Worm (Caenorhabditis elegans) whole organism, L4 larva: ENCODE data around the gene mdt-28.
A peak's percentile ranks its signal among the peaks of the same experiment; 100 is the strongest.

Source experiments
- F37D6.2 ChIP-seq: sonication (generic microtip); optimal IDR thresholded peaks from 2 replicates; lab custom pipeline; 2016; ENCODE audit warnings: mild to moderate bottlenecking, missing genetic modification characterization, missing compliant biosample characterization
- F49E8.2 ChIP-seq: sonication (generic microtip); optimal IDR thresholded peaks from 2 replicates; lab custom pipeline; 2016; ENCODE audit warnings: missing compliant biosample characterization, mild to moderate bottlenecking, missing genetic modification characterization, borderline replicate concordance
- T26A8.4 ChIP-seq: fragments of 200-800 bp; sonication (Bioruptor generic); IDR thresholded peaks from 2 replicates; pipeline ENCODE4 v1.3.6; 2022; ENCODE audit warnings: missing genetic modification characterization, missing compliant biosample characterization
- Y105C5A.15 ChIP-seq: fragments of 200-800 bp; sonication (Bioruptor generic); IDR thresholded peaks from 2 replicates; pipeline ENCODE4 v1.3.6; 2022; ENCODE audit warnings: missing genetic modification characterization, missing compliant biosample characterization
- Y48G9A.11 ChIP-seq: fragments of 200-800 bp; sonication (Bioruptor generic); IDR thresholded peaks from 2 replicates; pipeline ENCODE4 v1.3.6; 2022; ENCODE audit warnings: missing genetic modification reagents, missing genetic modification characterization, missing compliant biosample characterization
- Y75B8A.6 ChIP-seq: fragments of 200-800 bp; sonication (Bioruptor generic); IDR thresholded peaks from 2 replicates; pipeline ENCODE4 v1.3.6; 2022; ENCODE audit warnings: missing genetic modification reagents, missing genetic modification characterization, missing compliant biosample characterization
- aly-2 ChIP-seq: sonication (generic microtip); optimal IDR thresholded peaks from 2 replicates; lab custom pipeline; 2018; ENCODE audit warnings: missing biosample characterization, missing genetic modification characterization
- ama-1 ChIP-seq: fragments of 150-350 bp; optimal IDR thresholded peaks from 2 replicates; lab custom pipeline; 2014; ENCODE audit warnings: inconsistent platforms, mixed read lengths
- arid-1 ChIP-seq: fragments of 200-800 bp; sonication (Bioruptor generic); conservative IDR thresholded peaks from 2 replicates; pipeline ENCODE4 v1.3.6; 2022; ENCODE audit warnings: missing genetic modification reagents, missing genetic modification characterization, missing compliant biosample characterization
- attf-4 ChIP-seq: sonication (generic microtip); optimal IDR thresholded peaks from 3 replicates; lab custom pipeline; 2017; ENCODE audit warnings: missing biosample characterization, missing genetic modification characterization
- ceh-20 ChIP-seq: fragments of 200-800 bp; sonication (Bioruptor generic); IDR thresholded peaks from 2 replicates; pipeline ENCODE4 v1.3.6; 2022; ENCODE audit warnings: missing genetic modification reagents, missing genetic modification characterization, missing compliant biosample characterization
- ceh-44 ChIP-seq: fragments of 200-800 bp; sonication (Bioruptor generic); IDR thresholded peaks from 2 replicates; pipeline ENCODE4 v1.3.6; 2022; ENCODE audit warnings: missing genetic modification reagents, missing genetic modification characterization, missing compliant biosample characterization
- ceh-62 ChIP-seq: sonication (generic microtip); optimal IDR thresholded peaks from 2 replicates; lab custom pipeline; 2017; ENCODE audit warnings: missing biosample characterization, missing genetic modification characterization
- daf-12 ChIP-seq: fragments of 150-350 bp; optimal IDR thresholded peaks from 2 replicates; lab custom pipeline; 2014; ENCODE audit warnings: missing biosample characterization, missing genetic modification reagents, missing genetic modification characterization
- daf-16 ChIP-seq, 3 experiments: sonication (generic microtip); optimal IDR thresholded peaks; 2 replicates each; lab custom pipeline; 2016 to 2017; ENCODE audit warnings: missing genetic modification characterization in 3 of 3, missing genetic modification reagents in 3 of 3, mild to moderate bottlenecking in 2 of 3, missing compliant biosample characterization in 2 of 3, missing biosample characterization in 1 of 3, moderate library complexity in 1 of 3
- daf-19 ChIP-seq: fragments of 200-800 bp; sonication (Bioruptor generic); conservative IDR thresholded peaks from 2 replicates; pipeline ENCODE4 v1.3.6; 2022; ENCODE audit warnings: missing genetic modification characterization, missing compliant biosample characterization
- dmd-6 ChIP-seq: fragments of 200-800 bp; sonication (Bioruptor generic); IDR thresholded peaks from 2 replicates; pipeline ENCODE4 v1.3.6; 2022; ENCODE audit warnings: missing genetic modification reagents, missing genetic modification characterization, missing compliant biosample characterization
- dve-1 ChIP-seq: sonication (generic microtip); optimal IDR thresholded peaks from 2 replicates; lab custom pipeline; 2017; ENCODE audit warnings: antibody characterized with exemption, mild to moderate bottlenecking, missing genetic modification characterization, missing compliant biosample characterization; ENCODE audit not compliant: insufficient read depth
- gei-8 ChIP-seq: fragments of 200-800 bp; sonication (Bioruptor generic); optimal IDR thresholded peaks from 2 replicates; lab custom pipeline; 2018; ENCODE audit warnings: mild to moderate bottlenecking, missing genetic modification characterization, missing compliant biosample characterization
- hif-1 ChIP-seq, 2 experiments: sonication (generic microtip); optimal IDR thresholded peaks; 2 replicates each; lab custom pipeline; 2016 to 2017; ENCODE audit warnings: missing compliant biosample characterization in 2 of 2, missing genetic modification characterization in 2 of 2, missing genetic modification reagents in 2 of 2, missing genotype in 2 of 2, mild to moderate bottlenecking in 1 of 2
- hlh-11 ChIP-seq: fragments of 200-800 bp; sonication (Bioruptor generic); optimal IDR thresholded peaks from 2 replicates; lab custom pipeline; 2018; ENCODE audit warnings: mild to moderate bottlenecking, missing genetic modification characterization, missing compliant biosample characterization
- lin-13 ChIP-seq: fragments of 150-350 bp; optimal IDR thresholded peaks from 2 replicates; lab custom pipeline; 2014; ENCODE audit warnings: missing biosample characterization, missing genetic modification reagents, missing genetic modification characterization
- lin-38 ChIP-seq: fragments of 200-800 bp; sonication (Bioruptor generic); IDR thresholded peaks from 2 replicates; pipeline ENCODE4 v1.3.6; 2022; ENCODE audit warnings: missing genetic modification reagents, missing genetic modification characterization, missing compliant biosample characterization
- madf-5 ChIP-seq, 2 experiments: fragments of 200-800 bp; sonication (Bioruptor generic); IDR thresholded peaks; 2 replicates each; pipeline ENCODE4 v1.3.6; 2022; ENCODE audit warnings: missing compliant biosample characterization in 2 of 2, missing genetic modification characterization in 2 of 2
- mep-1 ChIP-seq: fragments of 150-350 bp; sonication (generic microtip); optimal IDR thresholded peaks from 3 replicates; lab custom pipeline; 2014; ENCODE audit warnings: missing biosample characterization, missing genetic modification characterization
- mes-2 ChIP-seq: sonication (generic microtip); optimal IDR thresholded peaks from 2 replicates; lab custom pipeline; 2016; ENCODE audit warnings: missing genotype, mild to moderate bottlenecking, missing genetic modification characterization, missing compliant biosample characterization; ENCODE audit not compliant: poor library complexity, severe bottlenecking
- nhr-237 ChIP-seq: sonication (generic microtip); optimal IDR thresholded peaks from 2 replicates; lab custom pipeline; 2017; ENCODE audit warnings: missing biosample characterization, missing genetic modification characterization
- nhr-25 ChIP-seq: sonication (generic microtip); optimal IDR thresholded peaks from 2 replicates; lab custom pipeline; 2017; ENCODE audit warnings: missing genetic modification characterization, mild to moderate bottlenecking, missing compliant biosample characterization, antibody characterized with exemption, moderate library complexity, borderline replicate concordance; ENCODE audit not compliant: insufficient read depth
- nhr-28 ChIP-seq: fragments of 150-350 bp; optimal IDR thresholded peaks from 2 replicates; lab custom pipeline; 2014; ENCODE audit warnings: missing biosample characterization, missing genetic modification characterization
- nhr-42 ChIP-seq: fragments of 200-800 bp; sonication (Bioruptor generic); IDR thresholded peaks from 2 replicates; pipeline ENCODE4 v1.3.6; 2022; ENCODE audit warnings: missing genetic modification characterization, missing compliant biosample characterization
- nhr-48 ChIP-seq: sonication (generic microtip); optimal IDR thresholded peaks from 2 replicates; lab custom pipeline; 2016; ENCODE audit warnings: mild to moderate bottlenecking, missing genetic modification characterization, missing compliant biosample characterization
- nhr-6 ChIP-seq: fragments of 150-350 bp; optimal IDR thresholded peaks from 2 replicates; lab custom pipeline; 2014; ENCODE audit warnings: missing biosample characterization, missing genetic modification characterization
- nhr-76 ChIP-seq: fragments of 150-350 bp; optimal IDR thresholded peaks from 2 replicates; lab custom pipeline; 2014; ENCODE audit warnings: missing biosample characterization, missing genetic modification characterization
- pha-4 ChIP-seq, 2 experiments: fragments of 150-350 bp in 1 of 2; fragments of 200-800 bp in 1 of 2; sonication (Bioruptor generic) in 1 of 2; IDR thresholded peaks in 1 of 2; optimal IDR thresholded peaks in 1 of 2; 2 replicates each; pipeline versions ENCODE4 v1.3.6 to Lab custom; 2014 to 2022; ENCODE audit warnings: missing genetic modification characterization in 2 of 2, missing genetic modification reagents in 2 of 2, missing biosample characterization in 1 of 2, missing compliant biosample characterization in 1 of 2
- pqm-1 ChIP-seq: sonication (generic microtip); optimal IDR thresholded peaks from 2 replicates; lab custom pipeline; 2017; ENCODE audit warnings: missing biosample characterization, missing genetic modification characterization
- rbr-2 ChIP-seq: sonication (generic microtip); optimal IDR thresholded peaks from 2 replicates; lab custom pipeline; 2016; ENCODE audit warnings: missing genotype, missing genetic modification characterization, missing compliant biosample characterization
- set-16 ChIP-seq: fragments of 200-800 bp; sonication (Bioruptor generic); IDR thresholded peaks from 2 replicates; pipeline ENCODE4 v1.3.6; 2022; ENCODE audit warnings: missing genetic modification reagents, missing genetic modification characterization, missing compliant biosample characterization
- tra-1 ChIP-seq: fragments of 200-800 bp; sonication (Bioruptor generic); IDR thresholded peaks from 2 replicates; pipeline ENCODE4 v1.3.6; 2022; ENCODE audit warnings: missing genetic modification reagents, missing genetic modification characterization, missing compliant biosample characterization
- unc-39 ChIP-seq: sonication (generic microtip); optimal IDR thresholded peaks from 2 replicates; lab custom pipeline; 2017; ENCODE audit warnings: missing biosample characterization, missing genetic modification characterization
- unc-62 ChIP-seq, 3 experiments: fragments of 150-350 bp in 1 of 3; sonication (generic microtip); optimal IDR thresholded peaks in 2 of 3; peaks in 1 of 3; 1 replicate in 1 of 3; 2 replicates in 2 of 3; lab custom pipeline; 2014 to 2017; ENCODE audit warnings: missing biosample characterization in 3 of 3, missing genetic modification characterization in 3 of 3, missing genetic modification reagents in 3 of 3, missing genotype in 1 of 3
- vab-7 ChIP-seq: fragments of 200-800 bp; sonication (Bioruptor generic); IDR thresholded peaks from 2 replicates; pipeline ENCODE4 v1.3.6; 2022; ENCODE audit warnings: missing genetic modification reagents, missing genetic modification characterization, missing compliant biosample characterization
- zag-1 ChIP-seq: fragments of 150-350 bp; optimal IDR thresholded peaks from 2 replicates; lab custom pipeline; 2014; ENCODE audit warnings: missing biosample characterization, missing genetic modification characterization
- zfp-3 ChIP-seq: fragments of 200-800 bp; sonication (Bioruptor generic); conservative IDR thresholded peaks from 2 replicates; pipeline ENCODE4 v1.3.6; 2022; ENCODE audit warnings: missing genetic modification reagents, missing genetic modification characterization, missing compliant biosample characterization

mdt-28 gene

ce11 chrV:15563985-15564384 lies 11.2 kb downstream of the mdt-28 start (continued):
- TF ChIP-seq pha-4 (GFP tag; IDR thresholded peaks at IDR 0.05; lab: Robert Waterston, UW) (0 out of 2 replicates have a peak, but pooled peaks have one; percentile 12), pha-4 (tag; optimal IDR thresholded peaks at IDR 0.05; lab: Kevin White, UChicago) (no peak), gei-8 (no peak), madf-5 (GFP tag; IDR thresholded peaks at IDR 0.05; lab: Robert Waterston, UW) (no peak), unc-39 (no peak), F49E8.2 (tag; lab: Kevin White, UChicago) (no peak), nhr-48 (tag; lab: Kevin White, UChicago) (peak; percentile 69), zfp-3 (GFP tag; lab: Robert Waterston, UW) (no peak; the same call in 1 of the 2 replicates), attf-4 (no peak), ceh-62 (no peak), aly-2 (tag; lab: Kevin White, UChicago) (no peak), nhr-28 (tag; lab: Kevin White, UChicago) (peak; percentile 79), T26A8.4 (GFP tag; lab: Robert Waterston, UW) (no peak), Y48G9A.11 (GFP tag; lab: Robert Waterston, UW) (no peak), vab-7 (no peak), hlh-11 (tag; lab: Kevin White, UChicago) (peak; percentile 76), dve-1 (peak; percentile 57), nhr-76 (tag; lab: Kevin White, UChicago) (no peak), set-16 (GFP tag; lab: Robert Waterston, UW) (no peak), lin-38 (no peak), ceh-20 (GFP tag; lab: Robert Waterston, UW) (no peak), daf-12 (tag; lab: Kevin White, UChicago) (no peak), dmd-6 (GFP tag; lab: Robert Waterston, UW) (peak; percentile 81), nhr-237 (tag; lab: Kevin White, UChicago) (no peak), daf-19 (no peak), daf-16 (GFP tag; optimal IDR thresholded peaks at IDR 0.05; lab: Kevin White, UChicago) (peak in 1 of 2 experiments; percentile 48), daf-16 (tag; optimal IDR thresholded peaks at IDR 0.05; lab: Kevin White, UChicago) (peak; percentile 82), Y75B8A.6 (GFP tag; lab: Robert Waterston, UW) (no peak), unc-62 (GFP tag; optimal IDR thresholded peaks at IDR 0.05 in 1 of 2; lab: Kevin White, UChicago) (no peak), unc-62 (tag; optimal IDR thresholded peaks at IDR 0.05; lab: Kevin White, UChicago) (no peak), zag-1 (tag; lab: Kevin White, UChicago) (no peak), arid-1 (GFP tag; lab: Robert Waterston, UW) (no peak), lin-13 (GFP tag; lab: Kevin White, UChicago) (no peak), rbr-2 (tag; lab: Kevin White, UChicago) (no peak), hif-1 (tag; optimal IDR thresholded peaks at IDR 0.05; lab: Kevin White, UChicago) (peak in 1 of 2 experiments; percentile 28), F37D6.2 (tag; lab: Kevin White, UChicago) (no peak), mes-2 (tag; lab: Kevin White, UChicago) (peak; percentile 50), pqm-1 (tag; lab: Kevin White, UChicago) (peak; percentile 37), ceh-44 (GFP tag; lab: Robert Waterston, UW) (no peak), tra-1 (GFP tag; lab: Robert Waterston, UW) (0 out of 2 replicates have a peak, but pooled peaks have one; percentile 36), ama-1 (lab: Kevin White, UChicago) (no peak), nhr-6 (tag; lab: Kevin White, UChicago) (no peak), nhr-42 (GFP tag; lab: Robert Waterston, UW) (no peak), nhr-25 (tag; lab: Kevin White, UChicago) (no peak), mep-1 (tag; lab: Kevin White, UChicago) (peak; percentile 53), Y105C5A.15 (GFP tag; lab: Robert Waterston, UW) (no peak)
